Fruit fly (Drosophila melanogaster) whole organism, embryonic: ENCODE data around the gene CG11828.

Source experiments
- CG10431 ChIP-seq: fragments of 200-800 bp; sonication (Bioruptor generic); optimal IDR thresholded peaks from 3 replicates; lab custom pipeline; 2018; ENCODE audit warnings: missing biosample characterization, mild to moderate bottlenecking, missing genetic modification characterization
- CG10959 ChIP-seq: fragments of 200-800 bp; sonication (Bioruptor generic); IDR thresholded peaks from 2 replicates; pipeline ENCODE4 v1.3.6; 2022; ENCODE audit warnings: missing biosample characterization, missing genetic modification characterization
- CG11504 ChIP-seq: fragments of 200-800 bp; sonication (Bioruptor generic); optimal IDR thresholded peaks from 3 replicates; lab custom pipeline; 2019; ENCODE audit warnings: missing biosample characterization, mild to moderate bottlenecking, missing genetic modification characterization, moderate library complexity
- CG13123 ChIP-seq: fragments of 200-800 bp; sonication (Bioruptor generic); optimal IDR thresholded peaks from 2 replicates; lab custom pipeline; 2016; ENCODE audit warnings: missing biosample characterization, missing genetic modification characterization
- CG14014 ChIP-seq: fragments of 200-800 bp; sonication (Bioruptor generic); IDR thresholded peaks from 2 replicates; pipeline ENCODE4 v1.3.6; 2022; ENCODE audit warnings: missing biosample characterization, missing genetic modification characterization
- CG1529 ChIP-seq: fragments of 200-800 bp; sonication (Bioruptor generic); optimal IDR thresholded peaks from 3 replicates; lab custom pipeline; 2018; ENCODE audit warnings: missing biosample characterization, missing genetic modification characterization
- CG17186 ChIP-seq: fragments of 200-800 bp; sonication (Bioruptor generic); optimal IDR thresholded peaks from 3 replicates; lab custom pipeline; 2017; ENCODE audit warnings: missing biosample characterization, missing genetic modification reagents, missing genetic modification characterization
- CG17385 ChIP-seq: fragments of 200-800 bp; sonication (Bioruptor generic); optimal IDR thresholded peaks from 3 replicates; lab custom pipeline; 2018; ENCODE audit warnings: missing biosample characterization, mild to moderate bottlenecking, missing genetic modification characterization
- CG17912 ChIP-seq: fragments of 200-800 bp; sonication (Bioruptor generic); optimal IDR thresholded peaks from 2 replicates; lab custom pipeline; 2018; ENCODE audit warnings: missing biosample characterization, mild to moderate bottlenecking, missing genetic modification characterization
- CG18764 ChIP-seq: fragments of 200-800 bp; sonication (Bioruptor generic); optimal IDR thresholded peaks from 3 replicates; lab custom pipeline; 2016; ENCODE audit warnings: missing biosample characterization, missing genetic modification characterization
- CG31365 ChIP-seq: fragments of 200-800 bp; sonication (Bioruptor generic); optimal IDR thresholded peaks from 2 replicates; lab custom pipeline; 2018; ENCODE audit warnings: missing biosample characterization, mild to moderate bottlenecking, missing genetic modification characterization
- CG31388 ChIP-seq: fragments of 200-800 bp; sonication (Bioruptor generic); optimal IDR thresholded peaks from 2 replicates; lab custom pipeline; 2016; ENCODE audit warnings: missing biosample characterization, missing genetic modification characterization
- CG3281 ChIP-seq: fragments of 200-800 bp; sonication (Bioruptor generic); optimal IDR thresholded peaks from 3 replicates; lab custom pipeline; 2017; ENCODE audit warnings: missing biosample characterization, mild to moderate bottlenecking, missing genetic modification characterization
- CG4282 ChIP-seq: fragments of 200-800 bp; sonication (Bioruptor generic); optimal IDR thresholded peaks from 2 replicates; lab custom pipeline; 2016; ENCODE audit warnings: missing biosample characterization, missing genetic modification characterization
- CG43689 ChIP-seq: fragments of 200-800 bp; sonication (Bioruptor generic); IDR thresholded peaks from 2 replicates; pipeline ENCODE4 v1.3.6; 2022; ENCODE audit warnings: missing biosample characterization, missing genetic modification characterization
- CG4730 ChIP-seq: fragments of 200-800 bp; sonication (Bioruptor generic); IDR thresholded peaks from 2 replicates; pipeline ENCODE4 v1.3.6; 2022; ENCODE audit warnings: missing biosample characterization, missing genetic modification characterization
- CG7271 ChIP-seq: fragments of 200-800 bp; sonication (Bioruptor generic); optimal IDR thresholded peaks from 2 replicates; lab custom pipeline; 2018; ENCODE audit warnings: missing biosample characterization, mild to moderate bottlenecking, missing genetic modification characterization, moderate library complexity
- CG7839 ChIP-seq: fragments of 200-800 bp; sonication (Bioruptor generic); optimal IDR thresholded peaks from 3 replicates; lab custom pipeline; 2018; ENCODE audit warnings: missing biosample characterization, mild to moderate bottlenecking, missing genetic modification characterization, moderate library complexity
- CG8944 ChIP-seq: fragments of 200-800 bp; sonication (Bioruptor generic); optimal IDR thresholded peaks from 3 replicates; lab custom pipeline; 2016; ENCODE audit warnings: missing biosample characterization, missing genetic modification characterization
- CHES-1-like ChIP-seq: fragments of 200-800 bp; sonication (Bioruptor generic); optimal IDR thresholded peaks from 2 replicates; lab custom pipeline; 2016; ENCODE audit warnings: missing biosample characterization, missing genetic modification characterization
- Dll ChIP-seq: fragments of 200-800 bp; sonication (Bioruptor generic); IDR thresholded peaks from 4 replicates; pipeline ENCODE4 v1.3.6; 2022; ENCODE audit warnings: missing biosample characterization, missing genetic modification characterization; ENCODE audit not compliant: partially characterized antibody
- Eip74EF ChIP-seq, 2 experiments: fragments of 200-800 bp in 1 of 2; fragments of >200 bp in 1 of 2; sonication (Bioruptor generic) in 1 of 2; optimal IDR thresholded peaks; 2 replicates each; lab custom pipeline; 2017 to 2019; ENCODE audit warnings: missing biosample characterization in 2 of 2, missing genetic modification characterization in 2 of 2, mild to moderate bottlenecking in 1 of 2, moderate library complexity in 1 of 2
- H2.0 ChIP-seq: fragments of 200-800 bp; sonication (Bioruptor generic); IDR thresholded peaks from 2 replicates; pipeline ENCODE4 v1.3.6; 2022; ENCODE audit warnings: missing biosample characterization, missing genetic modification characterization
- Lpt ChIP-seq: fragments of >200 bp; optimal IDR thresholded peaks from 2 replicates; lab custom pipeline; 2018; ENCODE audit warnings: missing biosample characterization, missing genetic modification characterization
- MESR4 ChIP-seq: fragments of 200-800 bp; sonication (Bioruptor generic); optimal IDR thresholded peaks from 2 replicates; lab custom pipeline; 2018; ENCODE audit warnings: missing biosample characterization, mild to moderate bottlenecking, missing genetic modification characterization, moderate library complexity
- Med ChIP-seq: fragments of 200-800 bp; sonication (Bioruptor generic); peaks from one replicate; lab custom pipeline; 2016; ENCODE audit warnings: missing biosample characterization, missing genetic modification characterization, mild to moderate bottlenecking, inconsistent platforms, moderate library complexity
- Nf-YC ChIP-seq: fragments of 200-800 bp; optimal IDR thresholded peaks from 3 replicates; lab custom pipeline; 2019; ENCODE audit warnings: missing biosample characterization, mild to moderate bottlenecking, missing genetic modification characterization, moderate library complexity
- Optix ChIP-seq: fragments of 200-800 bp; sonication (Bioruptor generic); IDR thresholded peaks from 3 replicates; pipeline ENCODE4 v1.3.6; 2022; ENCODE audit warnings: missing biosample characterization, missing genetic modification characterization
- Ravus ChIP-seq: fragments of 200-800 bp; sonication (Bioruptor generic); IDR thresholded peaks from 2 replicates; pipeline ENCODE4 v1.3.6; 2022; ENCODE audit warnings: missing biosample characterization, missing genetic modification characterization
- Rfx ChIP-seq: fragments of 200-800 bp; sonication (Bioruptor generic); IDR thresholded peaks from 2 replicates; pipeline ENCODE4 v1.3.6; 2022; ENCODE audit warnings: missing biosample characterization, missing genetic modification characterization
- Side ChIP-seq: fragments of 200-800 bp; sonication (Bioruptor generic); optimal IDR thresholded peaks from 2 replicates; lab custom pipeline; 2016; ENCODE audit warnings: missing biosample characterization, missing genetic modification characterization
- Sin3A ChIP-seq: fragments of >200 bp; optimal IDR thresholded peaks from 2 replicates; lab custom pipeline; 2018
- Six4 ChIP-seq: fragments of 200-800 bp; sonication (Bioruptor generic); optimal IDR thresholded peaks from 2 replicates; lab custom pipeline; 2016; ENCODE audit warnings: missing biosample characterization, missing genetic modification characterization
- Xrp1 ChIP-seq: fragments of 200-800 bp; sonication (Bioruptor generic); IDR thresholded peaks from 2 replicates; pipeline ENCODE4 v1.3.6; 2022; ENCODE audit warnings: missing biosample characterization, missing genetic modification characterization
- chm ChIP-seq: fragments of 200-800 bp; sonication (Bioruptor generic); IDR thresholded peaks from 2 replicates; pipeline ENCODE4 v1.3.6; 2022; ENCODE audit warnings: missing biosample characterization, missing genetic modification characterization
- crol ChIP-seq: fragments of 200-800 bp; sonication (Bioruptor generic); IDR thresholded peaks from 2 replicates; pipeline ENCODE4 v1.3.6; 2022; ENCODE audit warnings: missing biosample characterization, missing genetic modification characterization
- danr ChIP-seq: fragments of 200-800 bp; sonication (Bioruptor generic); IDR thresholded peaks from 2 replicates; pipeline ENCODE4 v1.3.6; 2022; ENCODE audit warnings: missing biosample characterization, missing genetic modification characterization
- ems ChIP-seq: fragments of 200-800 bp; sonication (Bioruptor generic); optimal IDR thresholded peaks from 3 replicates; lab custom pipeline; 2016; ENCODE audit warnings: missing biosample characterization, missing genetic modification characterization
- esg ChIP-seq: fragments of 200-800 bp; sonication (Bioruptor generic); conservative IDR thresholded peaks from 2 replicates; pipeline ENCODE4 v1.3.6; 2022; ENCODE audit warnings: missing biosample characterization, missing genetic modification characterization
- eve ChIP-seq, 2 experiments: fragments of >200 bp; optimal IDR thresholded peaks; 2 replicates each; lab custom pipeline; 2017; ENCODE audit warnings: missing biosample characterization in 2 of 2, missing genetic modification characterization in 2 of 2
- h ChIP-seq: fragments of >200 bp; optimal IDR thresholded peaks from 2 replicates; lab custom pipeline; 2017
- jigr1 ChIP-seq: fragments of 200-800 bp; sonication (Bioruptor generic); IDR thresholded peaks from 3 replicates; pipeline ENCODE4 v1.3.6; 2022; ENCODE audit warnings: missing biosample characterization, missing genetic modification characterization
- lab ChIP-seq: fragments of 200-800 bp; sonication (Bioruptor generic); optimal IDR thresholded peaks from 3 replicates; lab custom pipeline; 2017; ENCODE audit warnings: missing biosample characterization, missing genetic modification characterization, mild to moderate bottlenecking, moderate library complexity, missing genetic modification reagents
- repo ChIP-seq: fragments of 200-800 bp; sonication (Bioruptor generic); optimal IDR thresholded peaks from 2 replicates; lab custom pipeline; 2016; ENCODE audit warnings: missing biosample characterization, missing genetic modification characterization
- ro ChIP-seq: fragments of 200-800 bp; sonication (Bioruptor generic); IDR thresholded peaks from 2 replicates; pipeline ENCODE4 v1.3.6; 2022; ENCODE audit warnings: missing biosample characterization, missing genetic modification characterization
- sens ChIP-seq: fragments of 200-800 bp; sonication (Bioruptor generic); peaks from one replicate; lab custom pipeline; 2016; ENCODE audit warnings: missing biosample characterization, missing genetic modification characterization
- slou ChIP-seq: fragments of 200-800 bp; sonication (Bioruptor generic); optimal IDR thresholded peaks from 3 replicates; lab custom pipeline; 2016; ENCODE audit warnings: missing biosample characterization, missing genetic modification characterization
- sna ChIP-seq: fragments of 200-800 bp; sonication (Bioruptor generic); IDR thresholded peaks from 2 replicates; pipeline ENCODE4 v1.3.6; 2022; ENCODE audit warnings: missing biosample characterization, missing genetic modification characterization; ENCODE audit not compliant: partially characterized antibody
- stc ChIP-seq: fragments of 200-800 bp; sonication (Bioruptor generic); IDR thresholded peaks from 2 replicates; pipeline ENCODE4 v1.3.6; 2022; ENCODE audit warnings: missing biosample characterization, missing genetic modification characterization
- sug ChIP-seq: fragments of 200-800 bp; optimal IDR thresholded peaks from 2 replicates; lab custom pipeline; 2019; ENCODE audit warnings: missing biosample characterization, mild to moderate bottlenecking, missing genetic modification characterization, moderate library complexity
- tgo ChIP-seq: fragments of 200-800 bp; sonication (Bioruptor generic); IDR thresholded peaks from 3 replicates; pipeline ENCODE4 v1.3.6; 2022; ENCODE audit warnings: missing biosample characterization, missing genetic modification characterization
- tup ChIP-seq: fragments of 200-800 bp; sonication (Bioruptor generic); optimal IDR thresholded peaks from 2 replicates; lab custom pipeline; 2016; ENCODE audit warnings: missing biosample characterization, mild to moderate bottlenecking, missing genetic modification characterization, moderate library complexity
- yki ChIP-seq: fragments of >200 bp; optimal IDR thresholded peaks from 3 replicates; lab custom pipeline; 2018

CG11828 gene

dm6 chr3R:28891513-28892097, 31.2 kb upstream of the CG11828 start (continued):
- peak; percentile 74 for TF ChIP-seq Med (GFP tag; lab: Kevin White, UChicago)
- TF ChIP-seq Dll, result 0 out of 4 replicates have a peak, but pooled peaks have one; percentile 36
- no peak for TF ChIP-seq Side
- no peak for TF ChIP-seq CG11504 (tag; lab: Kevin White, UChicago)
- TF ChIP-seq ems (GFP tag; lab: Kevin White, UChicago), result no peak
- no peak for TF ChIP-seq sna (GFP tag; lab: Robert Waterston, UW)
- no peak for TF ChIP-seq CG17385 (GFP tag; lab: Kevin White, UChicago)
- no peak for TF ChIP-seq CG10959
- TF ChIP-seq Xrp1 (GFP tag; lab: Robert Waterston, UW), result 0 out of 2 replicates have a peak, but pooled peaks have one; percentile 14
- no peak for TF ChIP-seq stc (GFP tag; lab: Robert Waterston, UW)
- no peak for TF ChIP-seq sug (tag; lab: Kevin White, UChicago)
- TF ChIP-seq danr, result no peak
- no peak for TF ChIP-seq ro (GFP tag; lab: Robert Waterston, UW)
- no peak for TF ChIP-seq Optix (GFP tag; lab: Robert Waterston, UW)
- no peak for TF ChIP-seq CG17912 (GFP tag; lab: Kevin White, UChicago)
- TF ChIP-seq chm (GFP tag; lab: Robert Waterston, UW), result peak; percentile 68
- TF ChIP-seq CG10431 (GFP tag; lab: Kevin White, UChicago), result no peak
- TF ChIP-seq h, result no peak
- no peak for TF ChIP-seq esg (GFP tag; lab: Robert Waterston, UW)
- no peak for TF ChIP-seq CG8944 (GFP tag; lab: Kevin White, UChicago)
- TF ChIP-seq MESR4, result no peak
- no peak for TF ChIP-seq CHES-1-like (GFP tag; lab: Kevin White, UChicago)
- TF ChIP-seq yki (lab: Kevin White, UChicago), result no peak
- no peak for TF ChIP-seq Nf-YC (tag; lab: Kevin White, UChicago)
- TF ChIP-seq CG3281 (GFP tag; lab: Kevin White, UChicago), result no peak
- no peak for TF ChIP-seq Six4 (GFP tag; lab: Kevin White, UChicago)
- TF ChIP-seq jigr1 (GFP tag; lab: Robert Waterston, UW), result no peak
- no peak for TF ChIP-seq eve (GFP tag; optimal IDR thresholded peaks at IDR 0.05; lab: Kevin White, UChicago)
- no peak for TF ChIP-seq Ravus
- peak; percentile 18; the same call in 1 of the 2 replicates for TF ChIP-seq CG14014
- no peak for TF ChIP-seq CG7271 (tag; lab: Kevin White, UChicago)
- TF ChIP-seq Sin3A (lab: Kevin White, UChicago), result no peak
- TF ChIP-seq sens (GFP tag; lab: Kevin White, UChicago), result peak; percentile 52
- peak; percentile 9 for TF ChIP-seq CG7839
- no peak for TF ChIP-seq CG4730 (GFP tag; lab: Robert Waterston, UW)
- TF ChIP-seq CG31388 (GFP tag; lab: Kevin White, UChicago), result no peak
- no peak for TF ChIP-seq repo (GFP tag; lab: Kevin White, UChicago)
- TF ChIP-seq CG13123 (GFP tag; lab: Kevin White, UChicago), result no peak
- TF ChIP-seq CG18764 (GFP tag; lab: Kevin White, UChicago), result no peak
- TF ChIP-seq lab (GFP tag; lab: Kevin White, UChicago), result no peak
- no peak for TF ChIP-seq CG17186 (GFP tag; lab: Kevin White, UChicago)
- TF ChIP-seq slou (GFP tag; lab: Kevin White, UChicago), result no peak
- TF ChIP-seq CG1529, result no peak
- no peak for TF ChIP-seq Lpt (GFP tag; lab: Kevin White, UChicago)
- no peak for TF ChIP-seq Rfx (GFP tag; lab: Robert Waterston, UW)
- peak; percentile 81 for TF ChIP-seq crol (GFP tag; lab: Robert Waterston, UW)
- TF ChIP-seq tup (GFP tag; lab: Kevin White, UChicago), result no peak
- TF ChIP-seq tgo (GFP tag; lab: Robert Waterston, UW), result no peak; the same call in 2 of the 3 replicates
- TF ChIP-seq Eip74EF (GFP tag; optimal IDR thresholded peaks at IDR 0.05; lab: Kevin White, UChicago), result peak in 1 of 2 experiments; percentile 63
- no peak for TF ChIP-seq CG4282
- no peak for TF ChIP-seq CG43689 (GFP tag; lab: Robert Waterston, UW)
- no peak for TF ChIP-seq H2.0 (GFP tag; lab: Robert Waterston, UW)
- no peak for TF ChIP-seq CG31365 (tag; lab: Kevin White, UChicago)
